Worm (Caenorhabditis elegans) whole organism, young adult: ENCODE results near the gene hpo-28.

Source experiments
- B0035.1 ChIP-seq: sonication (generic microtip); optimal IDR thresholded peaks from 2 replicates; lab custom pipeline; 2016; ENCODE audit warnings: missing genetic modification characterization, mild to moderate bottlenecking, missing compliant biosample characterization, missing genotype, missing genetic modification reagents
- B0261.1 ChIP-seq: sonication (generic microtip); optimal IDR thresholded peaks from 2 replicates; lab custom pipeline; 2016; ENCODE audit warnings: mild to moderate bottlenecking, missing genetic modification characterization, moderate library complexity, missing compliant biosample characterization
- C06A6.2 ChIP-seq: fragments of 200-800 bp; sonication (Bioruptor generic); conservative IDR thresholded peaks from 2 replicates; pipeline ENCODE4 v1.3.6; 2022; ENCODE audit warnings: missing genetic modification characterization, missing compliant biosample characterization
- F22D6.2 ChIP-seq: sonication (generic microtip); optimal IDR thresholded peaks from 2 replicates; lab custom pipeline; 2016; ENCODE audit warnings: mild to moderate bottlenecking, missing genetic modification characterization, missing compliant biosample characterization
- F23B12.7 ChIP-seq: sonication (generic microtip); optimal IDR thresholded peaks from 2 replicates; lab custom pipeline; 2017; ENCODE audit warnings: missing genetic modification characterization, mild to moderate bottlenecking, missing compliant biosample characterization, antibody characterized with exemption, moderate library complexity; ENCODE audit not compliant: insufficient read depth
- F33H1.4 ChIP-seq: fragments of 200-800 bp; sonication (Bioruptor generic); IDR thresholded peaks from 2 replicates; pipeline ENCODE4 v1.3.6; 2022; ENCODE audit warnings: missing genetic modification reagents, missing genetic modification characterization, missing compliant biosample characterization
- F37B4.10 ChIP-seq: fragments of 200-800 bp; sonication (Bioruptor generic); IDR thresholded peaks from 2 replicates; pipeline ENCODE4 v1.3.6; 2022; ENCODE audit warnings: missing genetic modification characterization, missing compliant biosample characterization
- F55B11.4 ChIP-seq: sonication (generic microtip); optimal IDR thresholded peaks from 2 replicates; lab custom pipeline; 2016; ENCODE audit warnings: missing compliant biosample characterization, missing genetic modification characterization, borderline replicate concordance; ENCODE audit not compliant: insufficient read depth
- F57C9.4 ChIP-seq: sonication (generic microtip); optimal IDR thresholded peaks from 2 replicates; lab custom pipeline; 2017; ENCODE audit warnings: mild to moderate bottlenecking, missing genetic modification characterization, missing compliant biosample characterization
- K11D2.4 ChIP-seq: fragments of 200-800 bp; sonication (Bioruptor generic); IDR thresholded peaks from 2 replicates; pipeline ENCODE4 v1.3.6; 2022; ENCODE audit warnings: missing genetic modification reagents, missing genetic modification characterization, missing compliant biosample characterization
- T07F8.4 ChIP-seq: sonication (generic microtip); optimal IDR thresholded peaks from 2 replicates; lab custom pipeline; 2016; ENCODE audit warnings: mild to moderate bottlenecking, missing genetic modification characterization, moderate library complexity, missing compliant biosample characterization
- Y53G8AR.9 ChIP-seq: fragments of 200-800 bp; sonication (Bioruptor generic); conservative IDR thresholded peaks from 2 replicates; pipeline ENCODE4 v1.3.6; 2022; ENCODE audit warnings: missing genetic modification reagents, missing genetic modification characterization, missing compliant biosample characterization
- aptf-3 ChIP-seq: fragments of 200-800 bp; sonication (Bioruptor generic); IDR thresholded peaks from 2 replicates; pipeline ENCODE4 v1.3.6; 2022; ENCODE audit warnings: missing genetic modification characterization, missing compliant biosample characterization
- attf-3 ChIP-seq: fragments of 200-800 bp; sonication (Bioruptor generic); conservative IDR thresholded peaks from 2 replicates; pipeline ENCODE4 v1.3.6; 2022; ENCODE audit warnings: missing genetic modification reagents, missing genetic modification characterization, missing compliant biosample characterization
- cebp-2 ChIP-seq: fragments of 200-800 bp; sonication (Bioruptor generic); IDR thresholded peaks from 2 replicates; pipeline ENCODE4 v1.3.6; 2022; ENCODE audit warnings: missing genetic modification characterization, missing compliant biosample characterization
- ceh-58 ChIP-seq: fragments of 200-800 bp; sonication (Bioruptor generic); IDR thresholded peaks from 2 replicates; pipeline ENCODE4 v1.3.6; 2022; ENCODE audit warnings: missing genetic modification characterization, missing compliant biosample characterization
- chd-7 ChIP-seq: sonication (generic microtip); optimal IDR thresholded peaks from 2 replicates; lab custom pipeline; 2016; ENCODE audit warnings: mild to moderate bottlenecking, missing genetic modification characterization, moderate library complexity, missing compliant biosample characterization
- dox-1 ChIP-seq: fragments of 200-800 bp; sonication (Bioruptor generic); IDR thresholded peaks from 2 replicates; pipeline ENCODE4 v1.3.6; 2022; ENCODE audit warnings: missing genetic modification reagents, missing genetic modification characterization, missing compliant biosample characterization
- dpl-1 ChIP-seq: fragments of 150-350 bp; optimal IDR thresholded peaks from 2 replicates; lab custom pipeline; 2014; ENCODE audit warnings: missing biosample characterization, missing genetic modification reagents, missing genetic modification characterization
- egl-44 ChIP-seq: fragments of 200-800 bp; sonication (Bioruptor generic); IDR thresholded peaks from 2 replicates; pipeline ENCODE4 v1.3.6; 2022; ENCODE audit warnings: missing genetic modification reagents, missing genetic modification characterization, missing compliant biosample characterization
- ekl-4 ChIP-seq: fragments of 200-800 bp; sonication (Bioruptor generic); IDR thresholded peaks from 2 replicates; pipeline ENCODE4 v1.3.6; 2022; ENCODE audit warnings: missing genetic modification reagents, missing genetic modification characterization, missing compliant biosample characterization
- fkh-3 ChIP-seq: sonication (generic microtip); optimal IDR thresholded peaks from 2 replicates; lab custom pipeline; 2016; ENCODE audit warnings: mild to moderate bottlenecking, missing genetic modification characterization, missing compliant biosample characterization
- hlh-12 ChIP-seq: sonication (generic microtip); optimal IDR thresholded peaks from 2 replicates; lab custom pipeline; 2016; ENCODE audit warnings: missing genetic modification characterization, missing compliant biosample characterization
- hlh-26 ChIP-seq: fragments of 200-800 bp; sonication (Bioruptor generic); conservative IDR thresholded peaks from 2 replicates; pipeline ENCODE4 v1.3.6; 2022; ENCODE audit warnings: missing genetic modification reagents, missing genetic modification characterization, missing compliant biosample characterization
- hrde-1 ChIP-seq: sonication (generic microtip); optimal IDR thresholded peaks from 2 replicates; lab custom pipeline; 2016; ENCODE audit warnings: missing genetic modification characterization, mild to moderate bottlenecking, missing compliant biosample characterization, moderate library complexity, missing genotype, missing genetic modification reagents, borderline replicate concordance
- lag-1 ChIP-seq: fragments of 200-800 bp; sonication (Bioruptor generic); IDR thresholded peaks from 2 replicates; pipeline ENCODE4 v1.3.6; 2022; ENCODE audit warnings: missing genetic modification reagents, missing genetic modification characterization, missing compliant biosample characterization
- let-526 ChIP-seq: fragments of 200-800 bp; sonication (Bioruptor generic); IDR thresholded peaks from 2 replicates; pipeline ENCODE4 v1.3.6; 2022; ENCODE audit warnings: missing genetic modification reagents, missing genetic modification characterization, missing compliant biosample characterization
- lin-40 ChIP-seq: sonication (generic microtip); optimal IDR thresholded peaks from 2 replicates; lab custom pipeline; 2016; ENCODE audit warnings: missing genetic modification characterization, mild to moderate bottlenecking, missing compliant biosample characterization, missing genotype, missing genetic modification reagents
- lin-54 ChIP-seq: fragments of 200-800 bp; sonication (Bioruptor generic); optimal IDR thresholded peaks from 2 replicates; lab custom pipeline; 2018; ENCODE audit warnings: mild to moderate bottlenecking, missing genetic modification characterization, missing compliant biosample characterization
- lir-1 ChIP-seq: fragments of 200-800 bp; sonication (Bioruptor generic); conservative IDR thresholded peaks from 2 replicates; pipeline ENCODE4 v1.3.6; 2022; ENCODE audit warnings: missing genetic modification reagents, missing genetic modification characterization, missing compliant biosample characterization
- madf-8 ChIP-seq: fragments of 200-800 bp; sonication (Bioruptor generic); conservative IDR thresholded peaks from 2 replicates; pipeline ENCODE4 v1.3.6; 2022; ENCODE audit warnings: missing genetic modification reagents, missing genetic modification characterization, missing compliant biosample characterization
- mxl-1 ChIP-seq: sonication (generic microtip); optimal IDR thresholded peaks from 2 replicates; lab custom pipeline; 2016; ENCODE audit warnings: missing genetic modification characterization, missing compliant biosample characterization
- nfya-2 ChIP-seq: fragments of 200-800 bp; sonication (Bioruptor generic); IDR thresholded peaks from 2 replicates; pipeline ENCODE4 v1.3.6; 2022; ENCODE audit warnings: missing genetic modification reagents, missing genetic modification characterization, missing compliant biosample characterization
- nfyb-1 ChIP-seq: fragments of 200-800 bp; sonication (Bioruptor generic); IDR thresholded peaks from 2 replicates; pipeline ENCODE4 v1.3.6; 2022; ENCODE audit warnings: missing genetic modification reagents, missing genetic modification characterization, missing compliant biosample characterization
- nhr-27 ChIP-seq: fragments of 200-800 bp; sonication (Bioruptor generic); optimal IDR thresholded peaks from 2 replicates; lab custom pipeline; 2018; ENCODE audit warnings: mild to moderate bottlenecking, missing genetic modification characterization, moderate library complexity, missing compliant biosample characterization
- nhr-80 ChIP-seq: sonication (generic microtip); optimal IDR thresholded peaks from 2 replicates; lab custom pipeline; 2016; ENCODE audit warnings: missing genetic modification characterization, missing compliant biosample characterization
- nhr-90 ChIP-seq: sonication (generic microtip); optimal IDR thresholded peaks from 2 replicates; lab custom pipeline; 2016; ENCODE audit warnings: missing genotype, mild to moderate bottlenecking, missing genetic modification characterization, missing compliant biosample characterization
- rec-8 ChIP-seq, 2 experiments: sonication (generic microtip); optimal IDR thresholded peaks; 2 replicates each; lab custom pipeline; 2016; ENCODE audit warnings: mild to moderate bottlenecking in 2 of 2, missing genetic modification characterization in 2 of 2, missing genetic modification reagents in 2 of 2, missing genotype in 2 of 2, missing biosample characterization in 1 of 2, missing compliant biosample characterization in 1 of 2, moderate library complexity in 1 of 2
- snpc-1.1 ChIP-seq: sonication (generic microtip); optimal IDR thresholded peaks from 2 replicates; lab custom pipeline; 2017; ENCODE audit warnings: missing genetic modification characterization, mild to moderate bottlenecking, missing compliant biosample characterization, antibody characterized with exemption, moderate library complexity, missing genotype, missing genetic modification reagents; ENCODE audit not compliant: insufficient read depth
- snpc-1.3 ChIP-seq: sonication (generic microtip); optimal IDR thresholded peaks from 2 replicates; lab custom pipeline; 2017; ENCODE audit warnings: missing genetic modification characterization, mild to moderate bottlenecking, missing compliant biosample characterization, antibody characterized with exemption, moderate library complexity, missing genotype, missing genetic modification reagents; ENCODE audit not compliant: insufficient read depth
- snpc-4 ChIP-seq, 5 experiments: fragments of 150-350 bp in 1 of 5; sonication (generic microtip) in 4 of 5; optimal IDR thresholded peaks; 2 replicates each; lab custom pipeline; 2014 to 2018; ENCODE audit warnings: missing genetic modification characterization in 5 of 5, missing biosample characterization in 3 of 5, antibody characterized with exemption in 2 of 5, mild to moderate bottlenecking in 2 of 5, missing compliant biosample characterization in 2 of 5, missing genotype in 2 of 5, moderate library complexity in 2 of 5, missing genetic modification reagents in 1 of 5
- tlf-1 ChIP-seq: fragments of 200-800 bp; sonication (Bioruptor generic); optimal IDR thresholded peaks from 2 replicates; lab custom pipeline; 2018; ENCODE audit warnings: mild to moderate bottlenecking, missing genetic modification characterization, missing compliant biosample characterization
- unc-130 ChIP-seq: sonication (generic microtip); optimal IDR thresholded peaks from 2 replicates; lab custom pipeline; 2016; ENCODE audit warnings: missing genetic modification reagents, missing genetic modification characterization, missing compliant biosample characterization
- ztf-25 ChIP-seq: fragments of 200-800 bp; sonication (Bioruptor generic); IDR thresholded peaks from 2 replicates; pipeline ENCODE4 v1.3.6; 2022; ENCODE audit warnings: missing genetic modification reagents, missing genetic modification characterization, missing compliant biosample characterization

hpo-28 gene

ce11 chrIII:5665278-5665677, 43.8 kb downstream of the hpo-28 start:
- TF ChIP-seq madf-8 (GFP tag; lab: Robert Waterston, UW), result no peak
- TF ChIP-seq aptf-3, result no peak
- no peak for TF ChIP-seq ceh-58 (GFP tag; lab: Robert Waterston, UW)
- no peak for TF ChIP-seq nfya-2 (GFP tag; lab: Robert Waterston, UW)
- TF ChIP-seq ekl-4, result no peak
- TF ChIP-seq hlh-26, result no peak
- TF ChIP-seq egl-44, result no peak
- TF ChIP-seq dpl-1 (GFP tag; lab: Kevin White, UChicago), result no peak
- no peak for TF ChIP-seq B0261.1 (tag; lab: Kevin White, UChicago)
- no peak for TF ChIP-seq F33H1.4
- no peak for TF ChIP-seq F23B12.7 (tag; lab: Kevin White, UChicago)
- TF ChIP-seq nhr-27, result no peak
- TF ChIP-seq hlh-12 (tag; lab: Kevin White, UChicago), result no peak
- TF ChIP-seq, all 124 proteins: peak for 0

- TF ChIP-seq chd-7 (tag; lab: Kevin White, UChicago) (no peak), nhr-80 (tag; lab: Kevin White, UChicago) (peak; percentile 15)
These were observed 45.2 kb downstream of the hpo-28 start, which contains the start of gene par-3 for ce11 chrIII:5663933-5664332. Gene par-3 (plus strand): TSS chrIII:5664233.

ce11 chrIII:5663521-5663920, 45.6 kb downstream of the hpo-28 start:
- TF ChIP-seq lin-40 (no peak), C06A6.2 (no peak), F37B4.10 (GFP tag; lab: Robert Waterston, UW) (no peak), let-526 (no peak), dox-1 (GFP tag; lab: Robert Waterston, UW) (peak; percentile 86), lag-1 (GFP tag; lab: Robert Waterston, UW) (no peak), nfya-2 (GFP tag; lab: Robert Waterston, UW) (no peak), cebp-2 (no peak), hrde-1 (tag; lab: Kevin White, UChicago) (peak; percentile 56), K11D2.4 (no peak), rec-8 (tag; optimal IDR thresholded peaks at IDR 0.05; lab: Kevin White, UChicago) (no peak), hlh-26 (no peak), tlf-1 (GFP tag; lab: Kevin White, UChicago) (peak; percentile 82), lir-1 (GFP tag; lab: Robert Waterston, UW) (no peak; the same call in 1 of the 2 replicates), fkh-3 (no peak), F55B11.4 (tag; lab: Kevin White, UChicago) (no peak), snpc-4 (GFP tag; optimal IDR thresholded peaks at IDR 0.05; lab: Kevin White, UChicago) (peak; percentile 59), snpc-4 (tag; optimal IDR thresholded peaks at IDR 0.05; lab: Kevin White, UChicago) (peak in 3 of 4 experiments; percentile 46 to 72 (median 68)), egl-44 (no peak), snpc-1.1 (tag; lab: Kevin White, UChicago) (peak; percentile 85), nfyb-1 (GFP tag; lab: Robert Waterston, UW) (no peak), aptf-3 (no peak), T07F8.4 (tag; lab: Kevin White, UChicago) (no peak), F57C9.4 (tag; lab: Kevin White, UChicago) (no peak), unc-130 (GFP tag; lab: Kevin White, UChicago) (peak; percentile 89), snpc-1.3 (tag; lab: Kevin White, UChicago) (peak; percentile 66), lin-54 (GFP tag; lab: Kevin White, UChicago) (peak; percentile 94), nhr-90 (tag; lab: Kevin White, UChicago) (no peak), Y53G8AR.9 (GFP tag; lab: Robert Waterston, UW) (peak; percentile 83), ztf-25 (GFP tag; lab: Robert Waterston, UW) (no peak), mxl-1 (tag; lab: Kevin White, UChicago) (no peak), attf-3 (no peak), B0035.1 (no peak), F22D6.2 (tag; lab: Kevin White, UChicago) (no peak)
